Worm (Caenorhabditis elegans): ENCODE results near the gene srdh-1.
A peak's percentile ranks its signal among the peaks of the same experiment; 100 is the strongest.

srdh-1 gene

DNA sequence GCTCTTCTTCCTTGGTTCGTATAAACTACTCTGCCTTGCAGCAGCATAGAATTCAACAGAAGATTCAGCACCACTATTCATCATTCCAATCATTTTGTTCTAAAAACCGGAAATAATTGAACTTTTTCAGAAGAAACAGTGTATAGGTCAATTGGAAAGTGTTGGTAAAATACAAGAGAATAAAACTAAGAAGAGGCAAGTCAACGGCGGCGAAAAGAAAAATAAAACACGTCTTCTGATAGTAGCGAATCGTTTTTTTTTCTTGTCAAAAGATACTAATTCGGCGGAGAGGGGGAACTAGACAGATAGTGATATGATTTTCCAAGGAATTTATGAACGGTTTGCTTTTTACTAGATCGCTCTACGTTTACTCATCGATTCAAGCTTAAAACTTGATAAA lies 5.4 kb upstream of the srdh-1 start, which contains the start of gene F35C11.6:
Gene F35C11.6 (minus strand): TSS at position 101 of the 400 bp plus-strand sequence.
- TF ChIP-seq lin-11 (tag; optimal IDR thresholded peaks at IDR 0.05) (no peak), ahr-1 (tag; optimal IDR thresholded peaks at IDR 0.05) (no peak), ceh-48 (tag; optimal IDR thresholded peaks at IDR 0.05) (no peak), ceh-34 (tag; optimal IDR thresholded peaks at IDR 0.05) (no peak), ceh-6 (GFP tag; optimal IDR thresholded peaks at IDR 0.05) (no peak), lim-6 (tag; optimal IDR thresholded peaks at IDR 0.05) (no peak), unc-55 (GFP tag; optimal IDR thresholded peaks at IDR 0.05) (no peak), fkh-6 (tag; optimal IDR thresholded peaks at IDR 0.05) (no peak), pha-2 (tag; optimal IDR thresholded peaks at IDR 0.05) (no peak), pax-1 (tag; optimal IDR thresholded peaks at IDR 0.05) (no peak), Y22D7AL.16 (tag; optimal IDR thresholded peaks at IDR 0.05) (no peak), ceh-30 (tag; optimal IDR thresholded peaks at IDR 0.05) (no peak)

- no peak for TF ChIP-seq dmd-4 (tag; optimal IDR thresholded peaks at IDR 0.05; ENCODE audit: borderline replicate concordance)
- TF ChIP-seq unc-42 (tag; optimal IDR thresholded peaks at IDR 0.05) = no peak
- no peak for TF ChIP-seq ttx-3 (tag; optimal IDR thresholded peaks at IDR 0.05)
- TF ChIP-seq ceh-6 (GFP tag; optimal IDR thresholded peaks at IDR 0.05) = no peak
- TF ChIP-seq lin-11 (tag; optimal IDR thresholded peaks at IDR 0.05) = no peak
- no peak for TF ChIP-seq ceh-48 (tag; optimal IDR thresholded peaks at IDR 0.05)
- no peak for TF ChIP-seq ceh-18 (tag; optimal IDR thresholded peaks at IDR 0.05)
- no peak for TF ChIP-seq ceh-22 (tag; optimal IDR thresholded peaks at IDR 0.05)
- no peak for TF ChIP-seq ama-1 (optimal IDR thresholded peaks at IDR 0.05)
- no peak for TF ChIP-seq K09A11.1 (tag; optimal IDR thresholded peaks at IDR 0.05; ENCODE audit: insufficient read depth)
- no peak for TF ChIP-seq zip-5 (tag; optimal IDR thresholded peaks at IDR 0.05)
- no peak for TF ChIP-seq ref-2 (tag; optimal IDR thresholded peaks at IDR 0.05)
- no peak for TF ChIP-seq unc-3 (GFP tag; conservative IDR thresholded peaks at IDR 0.05)
- TF ChIP-seq unc-3 (tag; optimal IDR thresholded peaks at IDR 0.05) = no peak
- TF ChIP-seq pha-2 (tag; optimal IDR thresholded peaks at IDR 0.05) = no peak
- TF ChIP-seq fkh-6 (tag; optimal IDR thresholded peaks at IDR 0.05) = no peak
- TF ChIP-seq ceh-14 (tag; optimal IDR thresholded peaks at IDR 0.05) = no peak
- no peak for TF ChIP-seq sox-2 (GFP tag; IDR thresholded peaks at IDR 0.05)
- TF ChIP-seq lim-6 (tag; optimal IDR thresholded peaks at IDR 0.05) = no peak
These were observed 4.8 kb upstream of the srdh-1 start for ce11 chrII:8259674-8260073.

- no peak for TF ChIP-seq tbx-2 (tag; optimal IDR thresholded peaks at IDR 0.05)
- TF ChIP-seq gmeb-2 (tag; optimal IDR thresholded peaks at IDR 0.05) = no peak
- TF ChIP-seq syd-9 (tag; optimal IDR thresholded peaks at IDR 0.05) = no peak
- no peak for TF ChIP-seq C38D4.7 (GFP tag; optimal IDR thresholded peaks at IDR 0.05)
- no peak for TF ChIP-seq ceh-30 (tag; optimal IDR thresholded peaks at IDR 0.05)
These were observed 899 bp upstream of the srdh-1 start for ce11 chrII:8263562-8263961.

- TF ChIP-seq elt-2 (tag; optimal IDR thresholded peaks at IDR 0.05) (peak; percentile 91), dve-1 (tag; optimal IDR thresholded peaks at IDR 0.05) (no peak)
These were observed 2.1 kb downstream of the srdh-1 start for ce11 chrII:8266559-8266958.

DNA sequence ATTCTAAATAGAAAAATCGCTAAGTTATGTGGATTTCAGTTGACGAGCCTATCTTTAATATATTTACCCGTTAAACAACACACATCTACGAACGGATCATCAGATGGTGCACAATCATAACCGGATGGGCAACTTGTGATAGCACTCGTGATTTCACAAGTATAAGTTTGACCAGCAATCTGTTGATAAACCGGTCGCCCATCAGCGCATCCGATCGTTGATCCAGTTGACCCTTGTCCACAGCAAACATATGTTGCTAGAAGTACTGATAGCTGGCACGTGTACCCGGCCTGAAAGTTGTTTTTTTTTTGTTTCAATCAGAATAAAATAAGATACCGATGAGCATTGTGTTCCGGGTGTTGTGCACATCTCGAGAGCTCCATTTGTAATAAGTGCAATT lies 3.2 kb downstream of the srdh-1 start:
- TF ChIP-seq ceh-22 (tag; optimal IDR thresholded peaks at IDR 0.05) (no peak), tbx-2 (tag; optimal IDR thresholded peaks at IDR 0.05) (no peak), pag-3 (tag; optimal IDR thresholded peaks at IDR 0.05; ENCODE audit: borderline replicate concordance) (no peak), mec-3 (tag; optimal IDR thresholded peaks at IDR 0.05; ENCODE audit: borderline replicate concordance) (no peak), zip-5 (tag; optimal IDR thresholded peaks at IDR 0.05) (no peak), ztf-16 (tag; optimal IDR thresholded peaks at IDR 0.05) (no peak)

ce11 chrII:8269351-8269750 lies 4.9 kb downstream of the srdh-1 start, which contains the start of gene K01C8.2:
TSS of gene K01C8.2 (minus strand) at chrII:8269451.
- TF ChIP-seq pat-9 (tag; optimal IDR thresholded peaks at IDR 0.05) (no peak), T23F11.4 (GFP tag; optimal IDR thresholded peaks at IDR 0.05) (no peak), ceh-45 (GFP tag; IDR thresholded peaks at IDR 0.05) (no peak), sox-4 (tag; optimal IDR thresholded peaks at IDR 0.05) (no peak), fkh-6 (tag; optimal IDR thresholded peaks at IDR 0.05) (no peak), hlh-8 (tag; optimal IDR thresholded peaks at IDR 0.05) (no peak), npax-4 (tag; optimal IDR thresholded peaks at IDR 0.05) (no peak), gmeb-2 (tag; optimal IDR thresholded peaks at IDR 0.05) (no peak), ceh-18 (tag; optimal IDR thresholded peaks at IDR 0.05) (no peak), hlh-6 (tag; optimal IDR thresholded peaks at IDR 0.05) (no peak), unc-3 (GFP tag; conservative IDR thresholded peaks at IDR 0.05) (no peak), unc-3 (tag; optimal IDR thresholded peaks at IDR 0.05) (no peak), lim-6 (tag; optimal IDR thresholded peaks at IDR 0.05) (no peak)

All from whole organism, late embryonic.